Fruit fly (Drosophila melanogaster) whole organism, adult: ENCODE measurements around the gene CG13083.

ENCODE experiments used
- CG1620 ChIP-seq: fragments of 200-800 bp; sonication (Bioruptor generic); optimal IDR thresholded peaks from 2 replicates; lab custom pipeline; 2016; ENCODE audit warnings: missing biosample characterization, missing genetic modification characterization
- Hr96 ChIP-seq: fragments of 200-800 bp; sonication (Bioruptor generic); optimal IDR thresholded peaks from 2 replicates; lab custom pipeline; 2016; ENCODE audit warnings: missing biosample characterization, missing genetic modification characterization
- cic ChIP-seq: fragments of 200-800 bp; sonication (Bioruptor generic); optimal IDR thresholded peaks from 2 replicates; lab custom pipeline; 2017; ENCODE audit warnings: missing biosample characterization, mild to moderate bottlenecking, missing genetic modification characterization, moderate library complexity
- cnc ChIP-seq, 2 experiments: fragments of >200 bp; optimal IDR thresholded peaks; 2 replicates each; lab custom pipeline; 2017
- kay ChIP-seq: fragments of 200-800 bp; sonication (Bioruptor generic); peaks from one replicate; lab custom pipeline; 2016; ENCODE audit warnings: missing biosample characterization, missing genetic modification characterization, borderline replicate concordance

dm6 chr2L:19441791-19442190, 45.5 kb upstream of the CG13083 start, which contains the start of gene RanGAP:
- no peak for TF ChIP-seq CG1620 (GFP tag; lab: Kevin White, UChicago)
- peak; percentile 49 for TF ChIP-seq kay (GFP tag; lab: Kevin White, UChicago)
- TF ChIP-seq cnc (optimal IDR thresholded peaks at IDR 0.05; lab: Kevin White, UChicago): no peak
- no peak for TF ChIP-seq Hr96 (GFP tag; lab: Kevin White, UChicago)
- TF ChIP-seq cic (GFP tag; lab: Kevin White, UChicago): no peak
